Worm (Caenorhabditis elegans) whole organism, midembryonic: ENCODE measurements around the gene rmd-2.

Experiments
- T22C8.4 ChIP-seq: fragments of 200-800 bp; sonication (Bioruptor generic); IDR thresholded peaks from 2 replicates; pipeline ENCODE4 v1.3.6; 2022; ENCODE audit warnings: missing genetic modification characterization, missing compliant biosample characterization
- cog-1 ChIP-seq: sonication (generic microtip); optimal IDR thresholded peaks from 2 replicates; lab custom pipeline; 2016; ENCODE audit warnings: missing genetic modification characterization, missing compliant biosample characterization
- flt-1 ChIP-seq: fragments of 200-800 bp; sonication (Bioruptor generic); IDR thresholded peaks from 2 replicates; pipeline ENCODE4 v1.3.6; 2022; ENCODE audit warnings: missing genetic modification characterization, missing compliant biosample characterization
- klf-2 ChIP-seq: fragments of 200-800 bp; sonication (Bioruptor generic); conservative IDR thresholded peaks from 2 replicates; pipeline ENCODE4 v1.3.6; 2022; ENCODE audit warnings: missing genetic modification reagents, missing genetic modification characterization, missing compliant biosample characterization
- med-1 ChIP-seq: sonication (generic microtip); optimal IDR thresholded peaks from 2 replicates; lab custom pipeline; 2017; ENCODE audit warnings: missing genetic modification characterization, mild to moderate bottlenecking, missing compliant biosample characterization, antibody characterized with exemption, missing genetic modification reagents; ENCODE audit not compliant: insufficient read depth
- ref-1 ChIP-seq: fragments of 200-800 bp; sonication (Bioruptor generic); conservative IDR thresholded peaks from 2 replicates; pipeline ENCODE4 v1.3.6; 2022; ENCODE audit warnings: missing genetic modification reagents, missing genetic modification characterization, missing compliant biosample characterization
- tab-1 ChIP-seq: fragments of 200-800 bp; sonication (Bioruptor generic); IDR thresholded peaks from 2 replicates; pipeline ENCODE4 v1.3.6; 2022; ENCODE audit warnings: missing genetic modification characterization, missing compliant biosample characterization
- ztf-23 ChIP-seq: fragments of 200-800 bp; sonication (Bioruptor generic); IDR thresholded peaks from 2 replicates; pipeline ENCODE4 v1.3.6; 2022; ENCODE audit warnings: missing genetic modification reagents, missing genetic modification characterization, missing compliant biosample characterization
- ztf-29 ChIP-seq: fragments of 200-800 bp; sonication (Bioruptor generic); IDR thresholded peaks from 2 replicates; pipeline ENCODE4 v1.3.6; 2022; ENCODE audit warnings: missing genetic modification reagents, missing genetic modification characterization, missing compliant biosample characterization

DNA sequence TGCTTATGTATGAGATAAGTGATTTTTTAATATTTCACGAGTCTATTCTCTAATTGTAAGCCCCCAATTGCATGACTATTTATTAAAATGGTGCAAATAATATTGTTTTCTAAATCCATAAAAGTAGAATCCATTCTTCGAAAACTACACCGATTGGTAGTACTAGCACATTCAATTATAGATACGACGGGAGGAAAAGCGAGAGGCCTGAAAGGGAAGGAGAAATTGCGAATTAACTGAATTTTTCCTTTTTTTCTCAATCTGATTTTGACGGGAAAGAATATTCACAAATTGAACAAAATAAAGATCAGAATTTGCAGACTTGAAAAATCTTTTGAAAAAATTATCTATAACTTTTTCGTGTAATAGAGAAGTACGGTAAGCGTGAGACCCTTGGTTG, 8.9 kb downstream of the rmd-2 start:
- TF ChIP-seq tab-1 (no peak), flt-1 (no peak), ref-1 (GFP tag; lab: Robert Waterston, UW) (no peak), cog-1 (tag; lab: Kevin White, UChicago) (no peak), ztf-23 (GFP tag; lab: Robert Waterston, UW) (no peak), ztf-29 (GFP tag; lab: Robert Waterston, UW) (no peak), med-1 (GFP tag; lab: Kevin White, UChicago) (no peak), T22C8.4 (GFP tag; lab: Robert Waterston, UW) (no peak), klf-2 (no peak)
